Fruit fly (Drosophila melanogaster): ENCODE measurements around the gene CG8750.

Gene CG8750

dm6 chr3L:13865484-13865883 is 22.7 kb upstream of the CG8750 start (continued):
- TF ChIP-seq fd3F (GFP tag; optimal IDR thresholded peaks at IDR 0.05) (no peak), CG15073 (GFP tag; optimal IDR thresholded peaks at IDR 0.05) (no peak), stwl (tag; optimal IDR thresholded peaks at IDR 0.05) (peak; percentile 58), fu2 (GFP tag; optimal IDR thresholded peaks at IDR 0.05) (no peak), MESR4 (GFP tag; optimal IDR thresholded peaks at IDR 0.05) (peak; percentile 15), jing (GFP tag; optimal IDR thresholded peaks at IDR 0.05) (peak; percentile 42), Ssrp (tag; optimal IDR thresholded peaks at IDR 0.05) (no peak), Trl (optimal IDR thresholded peaks at IDR 0.05) (no peak), Trl (GFP tag; optimal IDR thresholded peaks at IDR 0.05) (peak; percentile 30), trh (GFP tag; optimal IDR thresholded peaks at IDR 0.05) (no peak), CG2199 (GFP tag; IDR thresholded peaks at IDR 0.05) (0 out of 3 replicates have a peak, but pooled peaks have one; percentile 13), Sox100B (GFP tag; optimal IDR thresholded peaks at IDR 0.05) (peak; percentile 74), br (optimal IDR thresholded peaks at IDR 0.05) (no peak), z (GFP tag; IDR thresholded peaks at IDR 0.05) (0 out of 3 replicates have a peak, but pooled peaks have one; percentile 38), Adf1 (GFP tag; IDR thresholded peaks at IDR 0.05) (no peak), CG11696 (GFP tag; IDR thresholded peaks at IDR 0.05) (peak; percentile 41; the same call in 1 of the 2 replicates), bigmax (GFP tag; optimal IDR thresholded peaks at IDR 0.05) (peak; percentile 63), CG2678 (tag; optimal IDR thresholded peaks at IDR 0.05) (peak; percentile 86), her (GFP tag; optimal IDR thresholded peaks at IDR 0.05) (peak; percentile 60), Abd-B (GFP tag; optimal IDR thresholded peaks at IDR 0.05) (no peak), Hr78 (GFP tag; optimal IDR thresholded peaks at IDR 0.05) (peak in 1 of 2 experiments; percentile 59), CG4360 (GFP tag; IDR thresholded peaks at IDR 0.05) (peak; percentile 45; the same call in 1 of the 2 replicates), nerfin-2 (GFP tag; IDR thresholded peaks at IDR 0.05; ENCODE audit: partially characterized antibody) (no peak), CG13296 (GFP tag; optimal IDR thresholded peaks at IDR 0.05) (peak; percentile 61), CG4854 (GFP tag; optimal IDR thresholded peaks at IDR 0.05) (peak; percentile 49), CG11504 (tag; optimal IDR thresholded peaks at IDR 0.05) (peak; percentile 72), CG2129 (GFP tag; IDR thresholded peaks at IDR 0.05; ENCODE audit: partially characterized antibody) (no peak), tgo (GFP tag; IDR thresholded peaks at IDR 0.05) (no peak), en (GFP tag; optimal IDR thresholded peaks at IDR 0.05) (peak; percentile 75), cwo (GFP tag; optimal IDR thresholded peaks at IDR 0.05) (peak; percentile 28), corto (GFP tag; optimal IDR thresholded peaks at IDR 0.05) (no peak), Rfx (GFP tag; IDR thresholded peaks at IDR 0.05) (no peak), CG6813 (GFP tag; optimal IDR thresholded peaks at IDR 0.05) (peak; percentile 90), HHEX (GFP tag; optimal IDR thresholded peaks at IDR 0.05) (peak; percentile 77), CG8478 (optimal IDR thresholded peaks at IDR 0.05) (no peak), ATbp (GFP tag; optimal IDR thresholded peaks at IDR 0.05) (peak; percentile 93), GATAe (GFP tag; conservative IDR thresholded peaks at IDR 0.05) (no peak), crol (GFP tag; IDR thresholded peaks at IDR 0.05) (no peak), CG11695 (GFP tag; IDR thresholded peaks at IDR 0.05) (peak; percentile 33; the same call in 1 of the 3 replicates), CG16813 (GFP tag; IDR thresholded peaks at IDR 0.05; ENCODE audit: partially characterized antibody) (no peak), grn (GFP tag; optimal IDR thresholded peaks at IDR 0.05) (peak; percentile 76), hth (optimal IDR thresholded peaks at IDR 0.05) (no peak), CG1602 (GFP tag; optimal IDR thresholded peaks at IDR 0.05) (peak; percentile 66), NC2β (GFP tag; optimal IDR thresholded peaks at IDR 0.05) (peak; percentile 76), Dip2 (GFP tag; IDR thresholded peaks at IDR 0.05) (no peak), CG9932 (GFP tag; IDR thresholded peaks at IDR 0.05) (no peak), CG10431 (GFP tag; optimal IDR thresholded peaks at IDR 0.05) (peak; percentile 76), vnd (GFP tag; IDR thresholded peaks at IDR 0.05; ENCODE audit: partially characterized antibody) (no peak), CG12071 (GFP tag; optimal IDR thresholded peaks at IDR 0.05) (peak; percentile 85), pnt (GFP tag; optimal IDR thresholded peaks at IDR 0.05) (peak; percentile 57), CG31224 (GFP tag; IDR thresholded peaks at IDR 0.05) (no peak), ato (GFP tag; IDR thresholded peaks at IDR 0.05; ENCODE audit: partially characterized antibody) (no peak)

Measured in whole organism, embryonic.